Fruit fly (Drosophila melanogaster) whole organism, embryonic: ENCODE data around the gene Larp7.

Source experiments
- Abd-B ChIP-seq: fragments of 200-800 bp; sonication (Bioruptor generic); optimal IDR thresholded peaks from 2 replicates; lab custom pipeline; 2018; ENCODE audit warnings: missing biosample characterization, mild to moderate bottlenecking, missing genetic modification characterization, moderate library complexity
- Ada2b ChIP-seq: fragments of 200-800 bp; sonication (Bioruptor generic); IDR thresholded peaks from 2 replicates; pipeline ENCODE4 v1.3.6; 2022; ENCODE audit warnings: missing biosample characterization, missing genetic modification characterization
- CG10147 ChIP-seq: fragments of 200-800 bp; sonication (Bioruptor generic); optimal IDR thresholded peaks from 2 replicates; lab custom pipeline; 2019; ENCODE audit warnings: missing biosample characterization, mild to moderate bottlenecking, missing genetic modification characterization, moderate library complexity
- CG11085 ChIP-seq: fragments of 200-800 bp; sonication (Bioruptor generic); IDR thresholded peaks from 2 replicates; pipeline ENCODE4 v1.3.6; 2022; ENCODE audit warnings: missing biosample characterization, missing genetic modification characterization
- CG11695 ChIP-seq: fragments of 200-800 bp; sonication (Bioruptor generic); IDR thresholded peaks from 3 replicates; pipeline ENCODE4 v1.3.6; 2022; ENCODE audit warnings: missing biosample characterization, missing genetic modification characterization
- CG14441 ChIP-seq: fragments of 200-800 bp; sonication (Bioruptor generic); IDR thresholded peaks from 2 replicates; pipeline ENCODE4 v1.3.6; 2022; ENCODE audit warnings: missing biosample characterization, missing genetic modification characterization
- CG15601 ChIP-seq: fragments of 200-800 bp; sonication (Bioruptor generic); optimal IDR thresholded peaks from 3 replicates; lab custom pipeline; 2019; ENCODE audit warnings: missing biosample characterization, mild to moderate bottlenecking, missing genetic modification characterization, moderate library complexity
- CG16815 ChIP-seq: fragments of 200-800 bp; sonication (Bioruptor generic); optimal IDR thresholded peaks from 3 replicates; lab custom pipeline; 2017; ENCODE audit warnings: missing biosample characterization, mild to moderate bottlenecking, missing genetic modification characterization
- CG1832 ChIP-seq: fragments of 200-800 bp; sonication (Bioruptor generic); optimal IDR thresholded peaks from 2 replicates; lab custom pipeline; 2017; ENCODE audit warnings: missing biosample characterization, mild to moderate bottlenecking, missing genetic modification characterization, inconsistent platforms
- CG2120 ChIP-seq: fragments of 200-800 bp; sonication (Bioruptor generic); optimal IDR thresholded peaks from 3 replicates; lab custom pipeline; 2016; ENCODE audit warnings: missing biosample characterization, missing genetic modification characterization
- CG30403 ChIP-seq: fragments of 200-800 bp; sonication (Bioruptor generic); optimal IDR thresholded peaks from 3 replicates; lab custom pipeline; 2016; ENCODE audit warnings: missing biosample characterization, missing genetic modification characterization
- CG3407 ChIP-seq: fragments of 200-800 bp; sonication (Bioruptor generic); optimal IDR thresholded peaks from 2 replicates; lab custom pipeline; 2018; ENCODE audit warnings: missing biosample characterization, mild to moderate bottlenecking, missing genetic modification characterization
- CG4282 ChIP-seq: fragments of 200-800 bp; sonication (Bioruptor generic); optimal IDR thresholded peaks from 2 replicates; lab custom pipeline; 2016; ENCODE audit warnings: missing biosample characterization, missing genetic modification characterization
- CG4360 ChIP-seq: fragments of 200-800 bp; sonication (Bioruptor generic); IDR thresholded peaks from 2 replicates; pipeline ENCODE4 v1.3.6; 2022; ENCODE audit warnings: missing biosample characterization, missing genetic modification characterization
- CG4820 ChIP-seq: fragments of 200-800 bp; sonication (Bioruptor generic); optimal IDR thresholded peaks from 3 replicates; lab custom pipeline; 2016; ENCODE audit warnings: missing biosample characterization, missing genetic modification characterization
- CG5245 ChIP-seq: fragments of 200-800 bp; sonication (Bioruptor generic); optimal IDR thresholded peaks from 3 replicates; lab custom pipeline; 2016; ENCODE audit warnings: missing biosample characterization, missing genetic modification characterization
- CG7556 ChIP-seq: fragments of 200-800 bp; sonication (Bioruptor generic); optimal IDR thresholded peaks from 2 replicates; lab custom pipeline; 2017; ENCODE audit warnings: missing biosample characterization, mild to moderate bottlenecking, missing genetic modification characterization
- Dbx ChIP-seq: fragments of 200-800 bp; sonication (Bioruptor generic); IDR thresholded peaks from 3 replicates; pipeline ENCODE4 v1.3.6; 2022; ENCODE audit warnings: missing biosample characterization, missing genetic modification characterization
- Fer2 ChIP-seq: fragments of 200-800 bp; sonication (Bioruptor generic); optimal IDR thresholded peaks from 2 replicates; lab custom pipeline; 2018; ENCODE audit warnings: missing biosample characterization, mild to moderate bottlenecking, missing genetic modification characterization, moderate library complexity
- H2.0 ChIP-seq: fragments of 200-800 bp; sonication (Bioruptor generic); IDR thresholded peaks from 2 replicates; pipeline ENCODE4 v1.3.6; 2022; ENCODE audit warnings: missing biosample characterization, missing genetic modification characterization
- HmgD ChIP-seq: fragments of 200-800 bp; sonication (Bioruptor generic); optimal IDR thresholded peaks from 3 replicates; lab custom pipeline; 2016; ENCODE audit warnings: missing biosample characterization, missing genetic modification characterization
- HmgZ ChIP-seq: fragments of 200-800 bp; sonication (Bioruptor generic); optimal IDR thresholded peaks from 2 replicates; lab custom pipeline; 2018; ENCODE audit warnings: missing biosample characterization, mild to moderate bottlenecking, missing genetic modification characterization
- Hr78 ChIP-seq, 2 experiments: fragments of 200-800 bp in 1 of 2; fragments of >200 bp in 1 of 2; sonication (Bioruptor generic) in 1 of 2; optimal IDR thresholded peaks; 2 replicates each; lab custom pipeline; 2017 to 2019; ENCODE audit warnings: missing biosample characterization in 2 of 2, missing genetic modification characterization in 2 of 2, mild to moderate bottlenecking in 1 of 2, moderate library complexity in 1 of 2
- MBD-R2 ChIP-seq: fragments of 200-800 bp; sonication (Bioruptor generic); IDR thresholded peaks from 2 replicates; pipeline ENCODE4 v1.3.6; 2022; ENCODE audit warnings: missing biosample characterization, missing genetic modification characterization
- Max ChIP-seq: fragments of 200-800 bp; sonication (Bioruptor generic); optimal IDR thresholded peaks from 2 replicates; lab custom pipeline; 2016; ENCODE audit warnings: missing biosample characterization, mild to moderate bottlenecking, missing genetic modification characterization
- Myb ChIP-seq: fragments of 200-800 bp; sonication (Bioruptor generic); optimal IDR thresholded peaks from 2 replicates; lab custom pipeline; 2016; ENCODE audit warnings: missing biosample characterization, missing genetic modification characterization
- Nf-YA ChIP-seq: fragments of 200-800 bp; sonication (Bioruptor generic); IDR thresholded peaks from 2 replicates; pipeline ENCODE4 v1.3.6; 2022; ENCODE audit warnings: missing biosample characterization, missing genetic modification characterization
- Oli ChIP-seq: fragments of 200-800 bp; sonication (Bioruptor generic); optimal IDR thresholded peaks from 2 replicates; lab custom pipeline; 2018; ENCODE audit warnings: missing biosample characterization, mild to moderate bottlenecking, missing genetic modification characterization, moderate library complexity
- Opbp ChIP-seq: fragments of 200-800 bp; sonication (Bioruptor generic); IDR thresholded peaks from 3 replicates; pipeline ENCODE4 v1.3.6; 2022; ENCODE audit warnings: missing biosample characterization, missing genetic modification characterization; ENCODE audit not compliant: partially characterized antibody
- Ptx1 ChIP-seq: fragments of 200-800 bp; sonication (Bioruptor generic); IDR thresholded peaks from 2 replicates; pipeline ENCODE4 v1.3.6; 2022; ENCODE audit warnings: missing biosample characterization, missing genetic modification characterization
- Spps ChIP-seq: fragments of 200-800 bp; sonication (Bioruptor generic); optimal IDR thresholded peaks from 2 replicates; lab custom pipeline; 2018; ENCODE audit warnings: missing biosample characterization, mild to moderate bottlenecking, missing genetic modification characterization
- ac ChIP-seq: fragments of 200-800 bp; sonication (Bioruptor generic); optimal IDR thresholded peaks from 3 replicates; lab custom pipeline; 2017; ENCODE audit warnings: missing biosample characterization, mild to moderate bottlenecking, missing genetic modification characterization
- cato ChIP-seq: fragments of 200-800 bp; sonication (Bioruptor generic); optimal IDR thresholded peaks from 2 replicates; lab custom pipeline; 2016; ENCODE audit warnings: missing biosample characterization, missing genetic modification characterization, borderline replicate concordance
- chinmo ChIP-seq: fragments of 200-800 bp; sonication (Bioruptor generic); IDR thresholded peaks from 4 replicates; pipeline ENCODE4 v1.3.6; 2022; ENCODE audit warnings: missing biosample characterization, missing genetic modification characterization; ENCODE audit not compliant: partially characterized antibody
- cwo ChIP-seq: fragments of 200-800 bp; sonication (Bioruptor generic); optimal IDR thresholded peaks from 3 replicates; lab custom pipeline; 2017; ENCODE audit warnings: missing biosample characterization, missing genetic modification characterization, mild to moderate bottlenecking, moderate library complexity, missing genetic modification reagents
- dan ChIP-seq: fragments of 200-800 bp; sonication (Bioruptor generic); IDR thresholded peaks from 2 replicates; pipeline ENCODE4 v1.3.6; 2022; ENCODE audit warnings: missing biosample characterization, missing genetic modification characterization
- dmrt11E ChIP-seq: fragments of 200-800 bp; sonication (Bioruptor generic); optimal IDR thresholded peaks from 3 replicates; lab custom pipeline; 2018; ENCODE audit warnings: missing biosample characterization, mild to moderate bottlenecking, missing genetic modification characterization, moderate library complexity
- dpn ChIP-seq, 2 experiments: fragments of 200-800 bp; sonication (Bioruptor generic); optimal IDR thresholded peaks; 3 replicates each; lab custom pipeline; 2016; ENCODE audit warnings: missing biosample characterization in 2 of 2, missing genetic modification characterization in 2 of 2
- en ChIP-seq: fragments of 200-800 bp; sonication (Bioruptor generic); optimal IDR thresholded peaks from 2 replicates; lab custom pipeline; 2016; ENCODE audit warnings: missing biosample characterization, missing genetic modification characterization
- gcm ChIP-seq: fragments of 200-800 bp; sonication (Bioruptor generic); optimal IDR thresholded peaks from 2 replicates; lab custom pipeline; 2019; ENCODE audit warnings: missing biosample characterization, mild to moderate bottlenecking, missing genetic modification characterization, moderate library complexity
- gem ChIP-seq: fragments of 200-800 bp; sonication (Bioruptor generic); optimal IDR thresholded peaks from 2 replicates; lab custom pipeline; 2019; ENCODE audit warnings: missing biosample characterization, mild to moderate bottlenecking, missing genetic modification characterization, moderate library complexity
- insv ChIP-seq, 2 experiments: fragments of 200-800 bp; sonication (Bioruptor generic); optimal IDR thresholded peaks; 3 replicates each; lab custom pipeline; 2016 to 2018; ENCODE audit warnings: missing biosample characterization in 2 of 2, missing genetic modification characterization in 2 of 2
- ken ChIP-seq: fragments of 200-800 bp; sonication (Bioruptor generic); IDR thresholded peaks from 3 replicates; pipeline ENCODE4 v1.3.6; 2022; ENCODE audit warnings: missing biosample characterization, missing genetic modification characterization
- onecut ChIP-seq: fragments of 200-800 bp; sonication (Bioruptor generic); IDR thresholded peaks from 2 replicates; pipeline ENCODE4 v1.3.6; 2022; ENCODE audit warnings: missing biosample characterization, missing genetic modification characterization
- row ChIP-seq: fragments of 200-800 bp; sonication (Bioruptor generic); IDR thresholded peaks from 3 replicates; pipeline ENCODE4 v1.3.6; 2022; ENCODE audit warnings: missing biosample characterization, missing genetic modification characterization
- salm ChIP-seq: fragments of 200-800 bp; sonication (Bioruptor generic); optimal IDR thresholded peaks from 2 replicates; lab custom pipeline; 2018; ENCODE audit warnings: missing biosample characterization, mild to moderate bottlenecking, missing genetic modification characterization
- slp2 ChIP-seq: fragments of 200-800 bp; sonication (Bioruptor generic); optimal IDR thresholded peaks from 2 replicates; lab custom pipeline; 2016; ENCODE audit warnings: missing biosample characterization, missing genetic modification characterization
- tup ChIP-seq: fragments of 200-800 bp; sonication (Bioruptor generic); optimal IDR thresholded peaks from 2 replicates; lab custom pipeline; 2016; ENCODE audit warnings: missing biosample characterization, mild to moderate bottlenecking, missing genetic modification characterization, moderate library complexity
- vfl ChIP-seq: fragments of 200-800 bp; sonication (Bioruptor generic); optimal IDR thresholded peaks from 2 replicates; lab custom pipeline; 2016; ENCODE audit warnings: missing biosample characterization, missing genetic modification characterization
- wek ChIP-seq: fragments of 200-800 bp; sonication (Bioruptor generic); optimal IDR thresholded peaks from 3 replicates; lab custom pipeline; 2018; ENCODE audit warnings: missing biosample characterization, mild to moderate bottlenecking, missing genetic modification characterization, moderate library complexity

The Larp7 gene

dm6 chrX:9196362-9196761 lies 47.3 kb upstream of the Larp7 start, which contains the start of gene CG12118 (continued):
- TF ChIP-seq gcm = peak; percentile 64
- TF ChIP-seq vfl (GFP tag; lab: Kevin White, UChicago) = peak; percentile 67
- peak; percentile 78 for TF ChIP-seq CG7556 (GFP tag; lab: Kevin White, UChicago)
- TF ChIP-seq CG2120 (GFP tag; lab: Kevin White, UChicago) = peak; percentile 86
- TF ChIP-seq CG3407 (GFP tag; lab: Kevin White, UChicago) = peak; percentile 48
- peak; percentile 67; the same call in 2 of the 3 replicates for TF ChIP-seq CG11695 (GFP tag; lab: Robert Waterston, UW)
- peak; percentile 55 for TF ChIP-seq Fer2 (tag; lab: Kevin White, UChicago)
- no peak for TF ChIP-seq en (GFP tag; lab: Kevin White, UChicago)
- TF ChIP-seq CG16815 (GFP tag; lab: Kevin White, UChicago) = peak; percentile 55
- peak; percentile 34 for TF ChIP-seq tup
- TF ChIP-seq MBD-R2 (GFP tag; lab: Robert Waterston, UW) = peak; percentile 87
- peak; percentile 78 for TF ChIP-seq CG14441 (GFP tag; lab: Robert Waterston, UW)
- peak; percentile 69 for TF ChIP-seq CG10147
- peak; percentile 23 for TF ChIP-seq salm (tag; lab: Kevin White, UChicago)
- TF ChIP-seq ac (GFP tag; lab: Kevin White, UChicago) = no peak
- TF ChIP-seq dpn (GFP tag; optimal IDR thresholded peaks at IDR 0.05; lab: Kevin White, UChicago) = peak; percentile 21 to 88
- peak; percentile 92 for TF ChIP-seq CG30403 (GFP tag; lab: Kevin White, UChicago)
- peak; percentile 85 for TF ChIP-seq Opbp (GFP tag; lab: Robert Waterston, UW)
- TF ChIP-seq Max = peak; percentile 73
- TF ChIP-seq CG5245 (GFP tag; lab: Kevin White, UChicago) = peak; percentile 67
- peak; percentile 80 for TF ChIP-seq dmrt11E (tag; lab: Kevin White, UChicago)
- TF ChIP-seq Oli (tag; lab: Kevin White, UChicago) = peak; percentile 59
- 0 out of 2 replicates have a peak, but pooled peaks have one; percentile 42 for TF ChIP-seq CG11085 (GFP tag; lab: Robert Waterston, UW)
- TF ChIP-seq chinmo = peak; percentile 72; the same call in 1 of the 4 replicates
- TF ChIP-seq H2.0 (GFP tag; lab: Robert Waterston, UW) = peak; percentile 87
- TF ChIP-seq CG4282 (GFP tag; lab: Kevin White, UChicago) = no peak
- peak; percentile 75 for TF ChIP-seq Ada2b
- TF ChIP-seq CG4360 = no peak
- TF ChIP-seq onecut (GFP tag; lab: Robert Waterston, UW) = peak; percentile 14; the same call in 1 of the 2 replicates
- TF ChIP-seq Ptx1 (GFP tag; lab: Robert Waterston, UW) = peak; percentile 86
- TF ChIP-seq CG1832 (GFP tag; lab: Kevin White, UChicago) = no peak
- TF ChIP-seq Nf-YA (GFP tag; lab: Robert Waterston, UW) = peak; percentile 43; the same call in 1 of the 2 replicates
- TF ChIP-seq gem (tag; lab: Kevin White, UChicago) = peak; percentile 91
- TF ChIP-seq cato (GFP tag; lab: Kevin White, UChicago) = peak; percentile 64
- no peak for TF ChIP-seq HmgD (GFP tag; lab: Kevin White, UChicago)
- peak; percentile 82 for TF ChIP-seq Dbx (GFP tag; lab: Robert Waterston, UW)
- peak; percentile 67 for TF ChIP-seq Spps
- peak; percentile 42 for TF ChIP-seq HmgZ (tag; lab: Kevin White, UChicago)
- TF ChIP-seq cwo (GFP tag; lab: Kevin White, UChicago) = peak; percentile 49
- TF ChIP-seq row = peak; percentile 91
- TF ChIP-seq Myb (GFP tag; lab: Kevin White, UChicago) = peak; percentile 30
- TF ChIP-seq dan (GFP tag; lab: Robert Waterston, UW) = no peak
- no peak for TF ChIP-seq Hr78 (GFP tag; optimal IDR thresholded peaks at IDR 0.05; lab: Kevin White, UChicago)
- TF ChIP-seq CG4820 (GFP tag; lab: Kevin White, UChicago) = peak; percentile 65
- TF ChIP-seq ken (GFP tag; lab: Robert Waterston, UW) = peak; percentile 87
- peak in 1 of 2 experiments; percentile 7 for TF ChIP-seq insv (GFP tag; optimal IDR thresholded peaks at IDR 0.05; lab: Kevin White, UChicago)
- no peak for TF ChIP-seq slp2
- peak; percentile 63 for TF ChIP-seq Abd-B
- TF ChIP-seq wek (GFP tag; lab: Kevin White, UChicago) = no peak
- peak; percentile 77 for TF ChIP-seq CG15601
